Fruit fly (Drosophila melanogaster) whole organism, embryonic: Measurements from ENCODE around the gene CG44476.

Experiments used
- Asciz ChIP-seq: fragments of 200-800 bp; sonication (Bioruptor generic); optimal IDR thresholded peaks from 2 replicates; lab custom pipeline; 2017; ENCODE audit warnings: missing biosample characterization, mild to moderate bottlenecking, missing genetic modification characterization, missing genetic modification reagents
- CG1024 ChIP-seq: fragments of 200-800 bp; sonication (Bioruptor generic); IDR thresholded peaks from 2 replicates; pipeline ENCODE4 v1.3.6; 2022; ENCODE audit warnings: missing biosample characterization, missing genetic modification characterization
- CG12071 ChIP-seq: fragments of 200-800 bp; sonication (Bioruptor generic); optimal IDR thresholded peaks from 3 replicates; lab custom pipeline; 2018; ENCODE audit warnings: missing biosample characterization, mild to moderate bottlenecking, missing genetic modification characterization
- CG12299 ChIP-seq: fragments of 200-800 bp; sonication (Bioruptor generic); optimal IDR thresholded peaks from 2 replicates; lab custom pipeline; 2018; ENCODE audit warnings: missing biosample characterization, mild to moderate bottlenecking, missing genetic modification characterization
- CG12942 ChIP-seq: fragments of 200-800 bp; sonication (Bioruptor generic); optimal IDR thresholded peaks from 3 replicates; lab custom pipeline; 2016; ENCODE audit warnings: missing biosample characterization, missing genetic modification characterization
- CG17829 ChIP-seq: fragments of 200-800 bp; optimal IDR thresholded peaks from 2 replicates; lab custom pipeline; 2019; ENCODE audit warnings: missing biosample characterization, mild to moderate bottlenecking, missing genetic modification characterization, moderate library complexity
- CG1832 ChIP-seq: fragments of 200-800 bp; sonication (Bioruptor generic); optimal IDR thresholded peaks from 2 replicates; lab custom pipeline; 2017; ENCODE audit warnings: missing biosample characterization, mild to moderate bottlenecking, missing genetic modification characterization, inconsistent platforms
- CG2678 ChIP-seq: fragments of 200-800 bp; sonication (Bioruptor generic); optimal IDR thresholded peaks from 3 replicates; lab custom pipeline; 2019; ENCODE audit warnings: missing biosample characterization, mild to moderate bottlenecking, missing genetic modification characterization, moderate library complexity
- CG2712 ChIP-seq: fragments of 200-800 bp; optimal IDR thresholded peaks from 3 replicates; lab custom pipeline; 2019; ENCODE audit warnings: missing biosample characterization, mild to moderate bottlenecking, missing genetic modification characterization, moderate library complexity
- CG2875 ChIP-seq: fragments of 200-800 bp; sonication (Bioruptor generic); optimal IDR thresholded peaks from 2 replicates; lab custom pipeline; 2017; ENCODE audit warnings: missing biosample characterization, mild to moderate bottlenecking, missing genetic modification characterization, missing genetic modification reagents
- CG4282 ChIP-seq: fragments of 200-800 bp; sonication (Bioruptor generic); optimal IDR thresholded peaks from 2 replicates; lab custom pipeline; 2016; ENCODE audit warnings: missing biosample characterization, missing genetic modification characterization
- CG4328 ChIP-seq: fragments of 200-800 bp; sonication (Bioruptor generic); optimal IDR thresholded peaks from 3 replicates; lab custom pipeline; 2017; ENCODE audit warnings: missing biosample characterization, missing genetic modification reagents, missing genetic modification characterization
- CG6254 ChIP-seq: fragments of 200-800 bp; sonication (Bioruptor generic); optimal IDR thresholded peaks from 3 replicates; lab custom pipeline; 2017; ENCODE audit warnings: mild to moderate bottlenecking, missing biosample characterization, missing genetic modification reagents, missing genetic modification characterization
- CG6683 ChIP-seq: fragments of 200-800 bp; sonication (Bioruptor generic); optimal IDR thresholded peaks from 2 replicates; lab custom pipeline; 2017; ENCODE audit warnings: missing biosample characterization, mild to moderate bottlenecking, missing genetic modification characterization, missing genetic modification reagents
- CG6854 ChIP-seq: fragments of 200-800 bp; sonication (Bioruptor generic); optimal IDR thresholded peaks from 3 replicates; lab custom pipeline; 2017; ENCODE audit warnings: missing biosample characterization, mild to moderate bottlenecking, missing genetic modification characterization
- CG9727 ChIP-seq: fragments of 200-800 bp; sonication (Bioruptor generic); optimal IDR thresholded peaks from 3 replicates; lab custom pipeline; 2017; ENCODE audit warnings: missing biosample characterization, mild to moderate bottlenecking, missing genetic modification characterization
- CrebB ChIP-seq: fragments of 200-800 bp; sonication (Bioruptor generic); optimal IDR thresholded peaks from 3 replicates; lab custom pipeline; 2018; ENCODE audit warnings: missing biosample characterization, mild to moderate bottlenecking, missing genetic modification characterization
- D ChIP-seq, 2 experiments: fragments of 200-800 bp in 1 of 2; fragments of >200 bp in 1 of 2; sonication (Bioruptor generic) in 1 of 2; optimal IDR thresholded peaks; 2 replicates in 1 of 2; 3 replicates in 1 of 2; lab custom pipeline; 2017; ENCODE audit warnings: mild to moderate bottlenecking in 1 of 2, missing biosample characterization in 1 of 2, missing genetic modification characterization in 1 of 2, missing genetic modification reagents in 1 of 2
- Deaf1 ChIP-seq: fragments of 200-800 bp; optimal IDR thresholded peaks from 3 replicates; lab custom pipeline; 2019; ENCODE audit warnings: missing biosample characterization, mild to moderate bottlenecking, missing genetic modification characterization, moderate library complexity
- Dll ChIP-seq: fragments of 200-800 bp; sonication (Bioruptor generic); IDR thresholded peaks from 4 replicates; pipeline ENCODE4 v1.3.6; 2022; ENCODE audit warnings: missing biosample characterization, missing genetic modification characterization; ENCODE audit not compliant: partially characterized antibody
- Hand ChIP-seq: fragments of 200-800 bp; sonication (Bioruptor generic); optimal IDR thresholded peaks from 2 replicates; lab custom pipeline; 2017; ENCODE audit warnings: mild to moderate bottlenecking, missing biosample characterization, missing genetic modification reagents, missing genetic modification characterization
- Hey ChIP-seq: fragments of 200-800 bp; sonication (Bioruptor generic); optimal IDR thresholded peaks from 3 replicates; lab custom pipeline; 2018; ENCODE audit warnings: missing biosample characterization, mild to moderate bottlenecking, missing genetic modification characterization
- NfI ChIP-seq: fragments of 200-800 bp; sonication (Bioruptor generic); optimal IDR thresholded peaks from 3 replicates; lab custom pipeline; 2018; ENCODE audit warnings: missing biosample characterization, mild to moderate bottlenecking, missing genetic modification characterization, moderate library complexity
- Ptx1 ChIP-seq: fragments of 200-800 bp; sonication (Bioruptor generic); IDR thresholded peaks from 2 replicates; pipeline ENCODE4 v1.3.6; 2022; ENCODE audit warnings: missing biosample characterization, missing genetic modification characterization
- Sox102F ChIP-seq: fragments of 200-800 bp; sonication (Bioruptor generic); optimal IDR thresholded peaks from 2 replicates; lab custom pipeline; 2018; ENCODE audit warnings: missing biosample characterization, mild to moderate bottlenecking, missing genetic modification characterization, moderate library complexity
- Sry-δ ChIP-seq: fragments of 200-800 bp; sonication (Bioruptor generic); optimal IDR thresholded peaks from 2 replicates; lab custom pipeline; 2016; ENCODE audit warnings: missing biosample characterization, missing genetic modification characterization
- Ssrp ChIP-seq: fragments of 200-800 bp; sonication (Bioruptor generic); optimal IDR thresholded peaks from 2 replicates; lab custom pipeline; 2018; ENCODE audit warnings: missing biosample characterization, mild to moderate bottlenecking, missing genetic modification characterization, moderate library complexity
- Stat92E ChIP-seq, 3 experiments: fragments of >200 bp in 2 of 3; fragments of 200-800 bp in 1 of 3; sonication (Bioruptor generic) in 1 of 3; optimal IDR thresholded peaks; 2 replicates each; lab custom pipeline; 2017 to 2019; ENCODE audit warnings: missing biosample characterization in 3 of 3, missing genetic modification characterization in 3 of 3, mild to moderate bottlenecking in 1 of 3, moderate library complexity in 1 of 3
- Trl ChIP-seq, 3 experiments: fragments of >200 bp in 2 of 3; fragments of 200-800 bp in 1 of 3; sonication (Bioruptor generic) in 1 of 3; optimal IDR thresholded peaks; 2 replicates in 1 of 3; 3 replicates in 2 of 3; lab custom pipeline; 2016 to 2017; ENCODE audit warnings: missing biosample characterization in 1 of 3, missing genetic modification characterization in 1 of 3
- Xbp1 ChIP-seq: fragments of 200-800 bp; sonication (Bioruptor generic); optimal IDR thresholded peaks from 3 replicates; lab custom pipeline; 2016; ENCODE audit warnings: missing biosample characterization, mild to moderate bottlenecking, missing genetic modification characterization
- amos ChIP-seq: fragments of 200-800 bp; sonication (Bioruptor generic); IDR thresholded peaks from 2 replicates; pipeline ENCODE4 v1.3.6; 2022; ENCODE audit warnings: missing biosample characterization, missing genetic modification characterization; ENCODE audit not compliant: partially characterized antibody
- gcm ChIP-seq: fragments of 200-800 bp; sonication (Bioruptor generic); optimal IDR thresholded peaks from 2 replicates; lab custom pipeline; 2019; ENCODE audit warnings: missing biosample characterization, mild to moderate bottlenecking, missing genetic modification characterization, moderate library complexity
- grau ChIP-seq: fragments of 200-800 bp; optimal IDR thresholded peaks from 3 replicates; lab custom pipeline; 2019; ENCODE audit warnings: missing biosample characterization, mild to moderate bottlenecking, missing genetic modification characterization, moderate library complexity
- gsb ChIP-seq: fragments of 200-800 bp; sonication (Bioruptor generic); IDR thresholded peaks from 2 replicates; pipeline ENCODE4 v1.3.6; 2022; ENCODE audit warnings: missing biosample characterization, missing genetic modification characterization
- hbn ChIP-seq: fragments of 200-800 bp; sonication (Bioruptor generic); IDR thresholded peaks from 2 replicates; pipeline ENCODE4 v1.3.6; 2022; ENCODE audit warnings: missing biosample characterization, missing genetic modification characterization; ENCODE audit not compliant: partially characterized antibody
- jing ChIP-seq: fragments of 200-800 bp; sonication (Bioruptor generic); optimal IDR thresholded peaks from 2 replicates; lab custom pipeline; 2018; ENCODE audit warnings: missing biosample characterization, mild to moderate bottlenecking, missing genetic modification characterization
- kah ChIP-seq: fragments of 200-800 bp; sonication (Bioruptor generic); optimal IDR thresholded peaks from 2 replicates; lab custom pipeline; 2018; ENCODE audit warnings: missing biosample characterization, mild to moderate bottlenecking, missing genetic modification characterization
- mirr ChIP-seq: fragments of 200-800 bp; sonication (Bioruptor generic); optimal IDR thresholded peaks from 3 replicates; lab custom pipeline; 2018; ENCODE audit warnings: missing biosample characterization, mild to moderate bottlenecking, missing genetic modification characterization
- nmo ChIP-seq: fragments of 200-800 bp; sonication (Bioruptor generic); optimal IDR thresholded peaks from 2 replicates; lab custom pipeline; 2018; ENCODE audit warnings: missing biosample characterization, mild to moderate bottlenecking, missing genetic modification characterization, moderate library complexity
- oc ChIP-seq: fragments of 200-800 bp; sonication (Bioruptor generic); optimal IDR thresholded peaks from 2 replicates; lab custom pipeline; 2018; ENCODE audit warnings: missing biosample characterization, mild to moderate bottlenecking, missing genetic modification characterization, moderate library complexity
- org-1 ChIP-seq: fragments of 200-800 bp; sonication (Bioruptor generic); optimal IDR thresholded peaks from 2 replicates; lab custom pipeline; 2017; ENCODE audit warnings: missing biosample characterization, missing genetic modification characterization
- pum ChIP-seq: fragments of 200-800 bp; sonication (Bioruptor generic); optimal IDR thresholded peaks from 2 replicates; lab custom pipeline; 2016; ENCODE audit warnings: missing biosample characterization, missing genetic modification characterization
- sisA ChIP-seq: fragments of 200-800 bp; sonication (Bioruptor generic); IDR thresholded peaks from 2 replicates; pipeline ENCODE4 v1.3.6; 2022; ENCODE audit warnings: missing biosample characterization, missing genetic modification characterization
- sqz ChIP-seq: fragments of 200-800 bp; sonication (Bioruptor generic); optimal IDR thresholded peaks from 3 replicates; lab custom pipeline; 2018; ENCODE audit warnings: missing biosample characterization, mild to moderate bottlenecking, missing genetic modification characterization
- tna ChIP-seq: fragments of 200-800 bp; sonication (Bioruptor generic); IDR thresholded peaks from 2 replicates; pipeline ENCODE4 v1.3.6; 2022; ENCODE audit warnings: missing biosample characterization, missing genetic modification characterization; ENCODE audit not compliant: partially characterized antibody
- wdn ChIP-seq: fragments of 200-800 bp; sonication (Bioruptor generic); IDR thresholded peaks from 2 replicates; pipeline ENCODE4 v1.3.6; 2022; ENCODE audit warnings: missing biosample characterization, missing genetic modification characterization
- z ChIP-seq: fragments of 200-800 bp; sonication (Bioruptor generic); IDR thresholded peaks from 3 replicates; pipeline ENCODE4 v1.3.6; 2022; ENCODE audit warnings: missing biosample characterization, missing genetic modification characterization
- zfh2 ChIP-seq: fragments of 200-800 bp; sonication (Bioruptor generic); optimal IDR thresholded peaks from 2 replicates; lab custom pipeline; 2016; ENCODE audit warnings: missing biosample characterization, missing genetic modification characterization

The CG44476 gene

DNA sequence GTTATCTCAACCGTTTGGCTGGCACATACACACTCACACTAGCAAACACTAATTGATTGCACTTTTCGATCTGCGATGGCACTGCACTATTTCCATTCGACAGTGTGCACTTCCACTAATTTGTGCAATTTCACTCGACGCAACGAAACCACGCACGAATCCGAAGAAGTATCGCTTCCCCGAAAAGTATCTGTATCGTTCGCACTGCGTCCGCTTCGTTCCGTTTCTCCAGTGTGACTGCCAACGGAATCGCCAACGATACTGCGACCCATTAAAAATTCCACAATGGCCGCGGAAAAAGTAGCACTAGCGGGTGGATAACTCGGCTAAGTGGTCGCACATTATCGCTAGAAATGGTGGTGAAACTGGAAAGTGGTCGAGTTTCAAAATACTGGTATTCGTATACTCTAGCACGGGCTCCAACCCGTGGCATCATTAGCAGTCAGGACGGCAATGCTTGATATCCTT is 39.2 kb upstream of the CG44476 start, which contains the start of gene Socs36E (continued):
- TF ChIP-seq sisA (GFP tag; lab: Robert Waterston, UW) (no peak), Dll (GFP tag; lab: Robert Waterston, UW) (peak; percentile 32; the same call in 2 of the 4 replicates), CG6254 (GFP tag; lab: Kevin White, UChicago) (no peak), gsb (GFP tag; lab: Robert Waterston, UW) (no peak), Stat92E (GFP tag; optimal IDR thresholded peaks at IDR 0.05; lab: Kevin White, UChicago) (peak in 1 of 3 experiments; percentile 62), oc (tag; lab: Kevin White, UChicago) (peak; percentile 24), CG2875 (GFP tag; lab: Kevin White, UChicago) (no peak), Asciz (no peak), CG12299 (tag; lab: Kevin White, UChicago) (no peak), CG9727 (GFP tag; lab: Kevin White, UChicago) (no peak), CG2712 (tag; lab: Kevin White, UChicago) (peak; percentile 66), CG2678 (tag; lab: Kevin White, UChicago) (peak; percentile 2), Xbp1 (GFP tag; lab: Kevin White, UChicago) (peak; percentile 43), wdn (no peak), CG6683 (GFP tag; lab: Kevin White, UChicago) (peak; percentile 2), mirr (GFP tag; lab: Kevin White, UChicago) (peak; percentile 39), gcm (no peak), CrebB (tag; lab: Kevin White, UChicago) (peak; percentile 49), Hey (tag; lab: Kevin White, UChicago) (no peak), sqz (GFP tag; lab: Kevin White, UChicago) (no peak), zfh2 (peak; percentile 55), z (peak; percentile 72; the same call in 2 of the 3 replicates), tna (peak; percentile 63; the same call in 1 of the 2 replicates), Sry-δ (peak; percentile 66), CG12071 (no peak), NfI (peak; percentile 37), Hand (no peak), CG1024 (GFP tag; lab: Robert Waterston, UW) (no peak), CG4282 (GFP tag; lab: Kevin White, UChicago) (peak; percentile 28), kah (GFP tag; lab: Kevin White, UChicago) (no peak), CG1832 (no peak), hbn (no peak), Sox102F (GFP tag; lab: Kevin White, UChicago) (no peak), org-1 (peak; percentile 5), CG6854 (GFP tag; lab: Kevin White, UChicago) (no peak), amos (GFP tag; lab: Robert Waterston, UW) (peak; percentile 70), nmo (GFP tag; lab: Kevin White, UChicago) (peak; percentile 73), Ptx1 (no peak), Deaf1 (tag; lab: Kevin White, UChicago) (peak; percentile 82), D (optimal IDR thresholded peaks at IDR 0.05; lab: Kevin White, UChicago) (no peak), D (GFP tag; optimal IDR thresholded peaks at IDR 0.05; lab: Kevin White, UChicago) (no peak), grau (tag; lab: Kevin White, UChicago) (peak; percentile 51), CG12942 (GFP tag; lab: Kevin White, UChicago) (no peak), CG17829 (peak; percentile 85), Ssrp (tag; lab: Kevin White, UChicago) (no peak), CG4328 (GFP tag; lab: Kevin White, UChicago) (no peak), jing (GFP tag; lab: Kevin White, UChicago) (no peak), pum (no peak), Trl (optimal IDR thresholded peaks at IDR 0.05; lab: Kevin White, UChicago) (no peak), Trl (GFP tag; optimal IDR thresholded peaks at IDR 0.05; lab: Kevin White, UChicago) (peak; percentile 15)
